Comparison of ENCODE assay signal across 1 fruit fly cellular context in genomic region chrX:3424963-3425362, dm6.
TF ChIP-seq lines count a peak whose summit lies in the region.

No protein-coding gene starts in this region.

TF ChIP-seq in whole organism, embryonic, 481 proteins besides CTCF, POLR2A, EP300 and RAD21 (continued from another document):
- TF ChIP-seq Trl (optimal IDR thresholded peaks at IDR 0.05; lab: Kevin White, UChicago) (no peak), Trl (GFP tag; optimal IDR thresholded peaks at IDR 0.05; lab: Kevin White, UChicago) (peak; percentile 79), wor (GFP tag; IDR thresholded peaks at IDR 0.05; lab: Robert Waterston, UW) (peak; percentile 70), CG10959 (GFP tag; IDR thresholded peaks at IDR 0.05; lab: Robert Waterston, UW) (peak; percentile 64), Dek (tag; optimal IDR thresholded peaks at IDR 0.05; lab: Kevin White, UChicago) (peak; percentile 73), CG13775 (GFP tag; optimal IDR thresholded peaks at IDR 0.05; lab: Kevin White, UChicago) (peak; percentile 65), Six4 (GFP tag; optimal IDR thresholded peaks at IDR 0.05; lab: Kevin White, UChicago) (peak; percentile 46), NC2β (GFP tag; optimal IDR thresholded peaks at IDR 0.05; lab: Kevin White, UChicago) (peak; percentile 70), insv (GFP tag; optimal IDR thresholded peaks at IDR 0.05; lab: Kevin White, UChicago) (no peak), dysf (GFP tag; IDR thresholded peaks at IDR 0.05; lab: Robert Waterston, UW) (peak; percentile 90), dm (GFP tag; optimal IDR thresholded peaks at IDR 0.05; lab: Kevin White, UChicago) (peak; percentile 46), shn (GFP tag; optimal IDR thresholded peaks at IDR 0.05; lab: Kevin White, UChicago) (peak; percentile 49), CG2116 (GFP tag; optimal IDR thresholded peaks at IDR 0.05; lab: Kevin White, UChicago) (peak; percentile 46), ase (GFP tag; IDR thresholded peaks at IDR 0.05; lab: Robert Waterston, UW) (peak; percentile 74; the same call in 2 of the 3 replicates), Neu2 (GFP tag; optimal IDR thresholded peaks at IDR 0.05; lab: Kevin White, UChicago; ENCODE audit: borderline replicate concordance) (no peak), Fer1 (GFP tag; optimal IDR thresholded peaks at IDR 0.05; lab: Kevin White, UChicago) (peak; percentile 77), ewg (GFP tag; optimal IDR thresholded peaks at IDR 0.05; lab: Kevin White, UChicago) (peak; percentile 64), CG9932 (GFP tag; IDR thresholded peaks at IDR 0.05; lab: Robert Waterston, UW) (peak; percentile 67), ham (GFP tag; IDR thresholded peaks at IDR 0.05; lab: Robert Waterston, UW) (no peak), Mes4 (GFP tag; optimal IDR thresholded peaks at IDR 0.05; lab: Kevin White, UChicago) (peak; percentile 71), B-H2 (GFP tag; optimal IDR thresholded peaks at IDR 0.05; lab: Kevin White, UChicago) (no peak), sima (GFP tag; optimal IDR thresholded peaks at IDR 0.05; lab: Kevin White, UChicago) (no peak), Ptx1 (GFP tag; IDR thresholded peaks at IDR 0.05; lab: Robert Waterston, UW) (peak; percentile 89), inv (GFP tag; IDR thresholded peaks at IDR 0.05; lab: Robert Waterston, UW; ENCODE audit: partially characterized antibody) (no peak), rib (GFP tag; IDR thresholded peaks at IDR 0.05; lab: Robert Waterston, UW) (no peak), cg (GFP tag; optimal IDR thresholded peaks at IDR 0.05; lab: Kevin White, UChicago) (no peak), Nf-YC (tag; optimal IDR thresholded peaks at IDR 0.05; lab: Kevin White, UChicago) (peak; percentile 31), CG13296 (GFP tag; optimal IDR thresholded peaks at IDR 0.05; lab: Kevin White, UChicago) (peak; percentile 52), stwl (tag; optimal IDR thresholded peaks at IDR 0.05; lab: Kevin White, UChicago) (no peak), CG7745 (tag; optimal IDR thresholded peaks at IDR 0.05; lab: Kevin White, UChicago) (no peak), wek (GFP tag; optimal IDR thresholded peaks at IDR 0.05; lab: Kevin White, UChicago) (peak; percentile 47), repo (GFP tag; optimal IDR thresholded peaks at IDR 0.05; lab: Kevin White, UChicago) (peak; percentile 43)
